Fruit fly (Drosophila melanogaster): Measurements from ENCODE around the gene asl.

The asl gene

DNA sequence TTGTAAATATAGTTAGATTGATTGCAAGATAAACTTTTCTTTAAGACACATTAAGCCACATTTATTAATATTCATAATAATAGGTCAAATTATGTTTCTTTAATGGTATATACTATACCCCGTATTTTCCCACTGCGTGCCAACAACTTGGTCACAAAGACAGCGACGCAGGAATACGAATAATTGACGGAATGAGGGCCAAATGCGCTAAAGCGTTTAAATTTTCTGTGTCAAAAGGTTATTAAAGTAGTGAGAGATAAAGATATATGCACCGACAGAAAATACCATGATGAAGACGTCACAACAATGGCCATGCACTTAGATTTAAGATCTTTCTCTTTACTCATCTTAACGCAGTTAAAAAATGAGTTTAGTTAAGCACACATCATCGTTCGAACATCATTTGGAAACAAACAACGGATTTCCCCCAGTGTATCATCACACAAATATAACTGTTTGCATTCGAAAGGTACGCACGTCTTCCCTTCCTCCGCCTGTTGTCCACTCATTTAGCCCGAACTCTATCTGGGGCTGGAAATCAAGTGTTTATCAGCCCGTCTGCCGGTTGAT lies 14.1 kb upstream of the asl start (continued):
- TF ChIP-seq Hr4 (GFP tag; optimal IDR thresholded peaks at IDR 0.05) (peak; percentile 67), eg (GFP tag; IDR thresholded peaks at IDR 0.05) (peak; percentile 65), CG32006 (GFP tag; optimal IDR thresholded peaks at IDR 0.05) (peak; percentile 86), CG6854 (GFP tag; optimal IDR thresholded peaks at IDR 0.05) (no peak), CG11294 (GFP tag; IDR thresholded peaks at IDR 0.05) (no peak), CG8319 (GFP tag; optimal IDR thresholded peaks at IDR 0.05) (peak; percentile 59), CG6276 (GFP tag; optimal IDR thresholded peaks at IDR 0.05) (peak; percentile 58), CG6163 (GFP tag; IDR thresholded peaks at IDR 0.05) (peak; percentile 76), acj6 (GFP tag; optimal IDR thresholded peaks at IDR 0.05) (peak; percentile 67)

DNA sequence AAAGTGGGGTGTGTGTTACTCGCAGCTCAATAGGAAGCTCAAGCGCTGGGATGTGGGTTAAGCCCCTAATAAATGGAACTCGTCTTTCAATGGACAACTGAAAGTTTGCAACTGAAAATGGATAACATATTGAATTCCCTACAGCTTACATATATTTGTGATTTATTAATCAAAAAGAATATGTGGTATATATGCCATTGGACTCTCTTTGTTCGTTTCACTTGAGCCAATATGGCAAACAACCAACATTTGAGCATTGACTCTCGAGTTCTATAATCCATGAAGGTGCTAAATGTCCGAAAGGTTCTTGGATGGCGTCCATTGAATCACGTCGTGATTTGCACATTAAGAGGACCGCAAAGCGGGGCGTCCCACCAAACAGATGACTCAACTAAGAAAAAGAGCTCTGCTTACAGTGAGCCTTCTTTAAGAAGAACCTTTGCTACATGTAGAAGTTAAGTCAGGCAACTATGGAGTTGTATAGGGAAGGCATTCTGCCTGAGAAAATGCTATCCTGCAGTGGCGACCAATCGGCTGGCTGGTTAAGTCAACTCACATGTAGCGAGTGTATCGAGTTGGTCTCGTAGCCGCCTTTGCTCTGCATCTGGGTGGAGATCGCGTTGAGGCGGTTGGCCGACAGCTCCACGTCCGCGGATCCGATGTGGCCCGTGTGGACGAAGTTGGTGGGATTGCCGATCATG lies 11.7 kb upstream of the asl start:
- TF ChIP-seq net (GFP tag; optimal IDR thresholded peaks at IDR 0.05) (peak; percentile 27), lz (GFP tag; optimal IDR thresholded peaks at IDR 0.05) (peak; percentile 40), ss (GFP tag; optimal IDR thresholded peaks at IDR 0.05) (no peak), Ets96B (tag; optimal IDR thresholded peaks at IDR 0.05) (peak; percentile 32), dsx (GFP tag; optimal IDR thresholded peaks at IDR 0.05; ENCODE audit: poor library complexity, severe bottlenecking) (peak; percentile 2), Sox15 (GFP tag; optimal IDR thresholded peaks at IDR 0.05) (peak; percentile 15), CG4318 (GFP tag; optimal IDR thresholded peaks at IDR 0.05) (no peak), acj6 (GFP tag; optimal IDR thresholded peaks at IDR 0.05) (peak; percentile 45), CG10669 (GFP tag; optimal IDR thresholded peaks at IDR 0.05) (peak; percentile 25), Lpt (GFP tag; optimal IDR thresholded peaks at IDR 0.05) (peak; percentile 34), vri (GFP tag; optimal IDR thresholded peaks at IDR 0.05) (no peak), topi (GFP tag; optimal IDR thresholded peaks at IDR 0.05) (peak; percentile 50), esn (GFP tag; optimal IDR thresholded peaks at IDR 0.05) (peak; percentile 47), Sox102F (GFP tag; optimal IDR thresholded peaks at IDR 0.05) (no peak), CG31627 (GFP tag; optimal IDR thresholded peaks at IDR 0.05) (peak; percentile 47), CG1621 (tag; optimal IDR thresholded peaks at IDR 0.05) (peak; percentile 19), pdm3 (GFP tag; optimal IDR thresholded peaks at IDR 0.05) (peak; percentile 51), CG32006 (GFP tag; optimal IDR thresholded peaks at IDR 0.05) (peak; percentile 68), CG6808 (GFP tag; optimal IDR thresholded peaks at IDR 0.05) (no peak), CG15336 (GFP tag; IDR thresholded peaks at IDR 0.05) (peak; percentile 57), Hr39 (GFP tag; optimal IDR thresholded peaks at IDR 0.05) (peak; percentile 51), Eip75B (GFP tag; optimal IDR thresholded peaks at IDR 0.05) (peak; percentile 52), dac (GFP tag; optimal IDR thresholded peaks at IDR 0.05) (peak; percentile 22), CG3919 (GFP tag; optimal IDR thresholded peaks at IDR 0.05) (peak; percentile 57), CG6163 (GFP tag; IDR thresholded peaks at IDR 0.05) (peak; percentile 72), CG3032 (tag; optimal IDR thresholded peaks at IDR 0.05) (peak; percentile 17), Hr4 (GFP tag; optimal IDR thresholded peaks at IDR 0.05) (peak; percentile 64), CG8632 (GFP tag; optimal IDR thresholded peaks at IDR 0.05) (peak; percentile 23), salr (GFP tag; optimal IDR thresholded peaks at IDR 0.05) (no peak), CG10631 (GFP tag; optimal IDR thresholded peaks at IDR 0.05) (no peak), Blimp-1 (GFP tag; optimal IDR thresholded peaks at IDR 0.05) (no peak), Gug (GFP tag; IDR thresholded peaks at IDR 0.05) (no peak), CG6276 (GFP tag; optimal IDR thresholded peaks at IDR 0.05) (peak; percentile 34), svp (GFP tag) (peak; percentile 66), CG6792 (GFP tag; optimal IDR thresholded peaks at IDR 0.05) (peak; percentile 24), Ets21C (GFP tag; optimal IDR thresholded peaks at IDR 0.05) (no peak), CG6854 (GFP tag; optimal IDR thresholded peaks at IDR 0.05) (no peak), Eip93F (GFP tag; optimal IDR thresholded peaks at IDR 0.05) (no peak), CG9139 (GFP tag; optimal IDR thresholded peaks at IDR 0.05) (no peak), CG11902 (GFP tag; optimal IDR thresholded peaks at IDR 0.05) (peak; percentile 34), eg (GFP tag; IDR thresholded peaks at IDR 0.05) (peak; percentile 55; the same call in 1 of the 3 replicates), spab (GFP tag; optimal IDR thresholded peaks at IDR 0.05) (no peak), OdsH (GFP tag; optimal IDR thresholded peaks at IDR 0.05) (peak; percentile 49), Eip78C (GFP tag) (peak; percentile 76), cyc (GFP tag; optimal IDR thresholded peaks at IDR 0.05) (peak; percentile 45)
